Worm (Caenorhabditis elegans): Measurements from ENCODE around the gene ilcr-2.

The ilcr-2 gene

ce11 chrII:5474946-5475345 lies at the start of gene ilcr-2:
Gene ilcr-2, plus strand, starts transcription at chrII:5475246.
- TF ChIP-seq med-1 (GFP tag; optimal IDR thresholded peaks at IDR 0.05; ENCODE audit: insufficient read depth) (no peak), T22C8.4 (GFP tag; IDR thresholded peaks at IDR 0.05) (no peak), flt-1 (GFP tag; IDR thresholded peaks at IDR 0.05) (no peak), ztf-29 (GFP tag; IDR thresholded peaks at IDR 0.05) (no peak), tab-1 (GFP tag; IDR thresholded peaks at IDR 0.05) (no peak), cog-1 (tag; optimal IDR thresholded peaks at IDR 0.05) (no peak), ref-1 (GFP tag; conservative IDR thresholded peaks at IDR 0.05) (no peak), ztf-23 (GFP tag; IDR thresholded peaks at IDR 0.05) (no peak), klf-2 (GFP tag; conservative IDR thresholded peaks at IDR 0.05) (no peak)

ce11 chrII:5425633-5426032 lies 49.4 kb upstream of the ilcr-2 start, which contains the start of gene F07F6.8:
Gene F07F6.8, minus strand, starts transcription at chrII:5425733.
- no peak for TF ChIP-seq klf-2 (GFP tag; conservative IDR thresholded peaks at IDR 0.05)

ce11 chrII:5426054-5426453 lies 49.0 kb upstream of the ilcr-2 start:
- TF ChIP-seq ztf-23 (GFP tag; IDR thresholded peaks at IDR 0.05) (0 out of 2 replicates have a peak, but pooled peaks have one; percentile 54), cog-1 (tag; optimal IDR thresholded peaks at IDR 0.05) (peak; percentile 17), flt-1 (GFP tag; IDR thresholded peaks at IDR 0.05) (no peak)

ce11 chrII:5426470-5426869 lies 48.6 kb upstream of the ilcr-2 start:
- no peak for TF ChIP-seq T22C8.4 (GFP tag; IDR thresholded peaks at IDR 0.05)

ce11 chrII:5429522-5430257 lies 45.4 kb upstream of the ilcr-2 start, which contains the start of the genes F07F6.4 and F07F6.2:
Gene F07F6.4, minus strand, starts transcription at chrII:5429572.
Gene F07F6.2, plus strand, starts transcription at chrII:5430207.
- TF ChIP-seq flt-1 (GFP tag; IDR thresholded peaks at IDR 0.05) (no peak), ztf-29 (GFP tag; IDR thresholded peaks at IDR 0.05) (no peak), med-1 (GFP tag; optimal IDR thresholded peaks at IDR 0.05; ENCODE audit: insufficient read depth) (no peak), ref-1 (GFP tag; conservative IDR thresholded peaks at IDR 0.05) (no peak), T22C8.4 (GFP tag; IDR thresholded peaks at IDR 0.05) (no peak), klf-2 (GFP tag; conservative IDR thresholded peaks at IDR 0.05) (no peak)

ce11 chrII:5433069-5433468 lies 42.0 kb upstream of the ilcr-2 start, which contains the start of gene srx-114:
Gene srx-114, minus strand, starts transcription at chrII:5433169.
- no peak for TF ChIP-seq T22C8.4 (GFP tag; IDR thresholded peaks at IDR 0.05)
- no peak for TF ChIP-seq klf-2 (GFP tag; conservative IDR thresholded peaks at IDR 0.05)
- no peak for TF ChIP-seq flt-1 (GFP tag; IDR thresholded peaks at IDR 0.05)
- no peak for TF ChIP-seq cog-1 (tag; optimal IDR thresholded peaks at IDR 0.05)
- TF ChIP-seq ref-1 (GFP tag; conservative IDR thresholded peaks at IDR 0.05), result no peak
- no peak for TF ChIP-seq med-1 (GFP tag; optimal IDR thresholded peaks at IDR 0.05; ENCODE audit: insufficient read depth)
- TF ChIP-seq tab-1 (GFP tag; IDR thresholded peaks at IDR 0.05), result no peak

- TF ChIP-seq cog-1 (tag; optimal IDR thresholded peaks at IDR 0.05) (no peak), ztf-29 (GFP tag; IDR thresholded peaks at IDR 0.05) (no peak), T22C8.4 (GFP tag; IDR thresholded peaks at IDR 0.05) (no peak), ztf-23 (GFP tag; IDR thresholded peaks at IDR 0.05) (no peak), med-1 (GFP tag; optimal IDR thresholded peaks at IDR 0.05; ENCODE audit: insufficient read depth) (no peak), flt-1 (GFP tag; IDR thresholded peaks at IDR 0.05) (no peak), ref-1 (GFP tag; conservative IDR thresholded peaks at IDR 0.05) (no peak), klf-2 (GFP tag; conservative IDR thresholded peaks at IDR 0.05) (no peak), tab-1 (GFP tag; IDR thresholded peaks at IDR 0.05) (no peak)
Measured at ce11 chrII:5436833-5437232, 38.2 kb upstream of the ilcr-2 start, which contains the start of gene dct-5. Gene dct-5, minus strand, starts transcription at chrII:5436933.

- no peak for TF ChIP-seq ztf-29 (GFP tag; IDR thresholded peaks at IDR 0.05)
- TF ChIP-seq flt-1 (GFP tag; IDR thresholded peaks at IDR 0.05), result no peak
- no peak for TF ChIP-seq ref-1 (GFP tag; conservative IDR thresholded peaks at IDR 0.05)
- no peak for TF ChIP-seq T22C8.4 (GFP tag; IDR thresholded peaks at IDR 0.05)
Measured at ce11 chrII:5437586-5437985, 37.5 kb upstream of the ilcr-2 start, which contains the start of gene F07F6.1. Gene F07F6.1, plus strand, starts transcription at chrII:5437886.

ce11 chrII:5446506-5446905 lies 28.5 kb upstream of the ilcr-2 start, which contains the start of gene nmr-1:
Gene nmr-1, minus strand, starts transcription at chrII:5446606.
- no peak for TF ChIP-seq klf-2 (GFP tag; conservative IDR thresholded peaks at IDR 0.05)
- no peak for TF ChIP-seq T22C8.4 (GFP tag; IDR thresholded peaks at IDR 0.05)
- TF ChIP-seq med-1 (GFP tag; optimal IDR thresholded peaks at IDR 0.05; ENCODE audit: insufficient read depth), result no peak

ce11 chrII:5447381-5447780 lies 27.7 kb upstream of the ilcr-2 start, which contains the start of gene cex-1:
Gene cex-1, plus strand, starts transcription at chrII:5447681.
- TF ChIP-seq T22C8.4 (GFP tag; IDR thresholded peaks at IDR 0.05) (no peak), klf-2 (GFP tag; conservative IDR thresholded peaks at IDR 0.05) (no peak), ztf-23 (GFP tag; IDR thresholded peaks at IDR 0.05) (no peak), med-1 (GFP tag; optimal IDR thresholded peaks at IDR 0.05; ENCODE audit: insufficient read depth) (no peak), cog-1 (tag; optimal IDR thresholded peaks at IDR 0.05) (no peak), ztf-29 (GFP tag; IDR thresholded peaks at IDR 0.05) (no peak), ref-1 (GFP tag; conservative IDR thresholded peaks at IDR 0.05) (no peak), flt-1 (GFP tag; IDR thresholded peaks at IDR 0.05) (no peak), tab-1 (GFP tag; IDR thresholded peaks at IDR 0.05) (no peak)

- TF ChIP-seq med-1 (GFP tag; optimal IDR thresholded peaks at IDR 0.05; ENCODE audit: insufficient read depth) (no peak), ztf-23 (GFP tag; IDR thresholded peaks at IDR 0.05) (no peak), tab-1 (GFP tag; IDR thresholded peaks at IDR 0.05) (no peak), cog-1 (tag; optimal IDR thresholded peaks at IDR 0.05) (no peak), T22C8.4 (GFP tag; IDR thresholded peaks at IDR 0.05) (no peak), flt-1 (GFP tag; IDR thresholded peaks at IDR 0.05) (no peak), klf-2 (GFP tag; conservative IDR thresholded peaks at IDR 0.05) (no peak), ref-1 (GFP tag; conservative IDR thresholded peaks at IDR 0.05) (no peak), ztf-29 (GFP tag; IDR thresholded peaks at IDR 0.05) (no peak)
Measured at ce11 chrII:5449219-5449618, 25.8 kb upstream of the ilcr-2 start.

Measured in whole organism, midembryonic.